Fruit fly (Drosophila melanogaster): ENCODE results near the gene shakB.

shakB gene

DNA sequence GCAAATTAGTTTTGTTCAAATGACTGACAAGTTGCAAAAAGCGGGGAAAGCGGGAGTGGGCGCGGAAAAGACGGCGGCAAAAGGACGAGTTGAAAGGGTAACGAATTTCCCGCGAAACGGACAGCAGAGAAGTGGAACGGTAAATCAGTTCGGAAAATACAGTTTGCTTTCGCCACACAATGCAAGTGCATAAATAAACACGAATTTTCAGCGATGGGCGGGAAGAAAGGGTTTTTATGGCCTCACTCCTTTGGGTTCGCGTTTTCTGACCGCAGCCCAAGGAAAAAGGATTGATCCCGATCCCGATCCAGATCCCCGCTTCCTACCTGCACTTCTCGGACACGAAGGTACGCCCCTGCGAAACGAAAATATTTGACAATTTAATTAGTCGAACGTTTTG lies 213.5 kb downstream of the shakB start:
- TF ChIP-seq Sp1 (GFP tag; optimal IDR thresholded peaks at IDR 0.05) (no peak), woc (GFP tag; optimal IDR thresholded peaks at IDR 0.05) (no peak), sv (GFP tag; optimal IDR thresholded peaks at IDR 0.05) (no peak), CrebA (GFP tag; optimal IDR thresholded peaks at IDR 0.05; ENCODE audit: borderline replicate concordance) (no peak), N (GFP tag; optimal IDR thresholded peaks at IDR 0.05) (no peak), foxo (GFP tag; optimal IDR thresholded peaks at IDR 0.05) (no peak)

Measured in whole organism, wandering third instar larva.